Fruit fly (Drosophila melanogaster) whole organism, embryonic: Measurements from ENCODE around the gene Ssadh.

Experiments used
- Ada2b ChIP-seq: fragments of 200-800 bp; sonication (Bioruptor generic); IDR thresholded peaks from 2 replicates; pipeline ENCODE4 v1.3.6; 2022; ENCODE audit warnings: missing biosample characterization, missing genetic modification characterization
- Adf1 ChIP-seq: fragments of 200-800 bp; sonication (Bioruptor generic); IDR thresholded peaks from 2 replicates; pipeline ENCODE4 v1.3.6; 2022; ENCODE audit warnings: missing biosample characterization, missing genetic modification characterization
- Awh ChIP-seq: fragments of 200-800 bp; sonication (Bioruptor generic); IDR thresholded peaks from 2 replicates; pipeline ENCODE4, ENCODE4 v1.3.6; 2022; ENCODE audit warnings: missing biosample characterization, missing genetic modification characterization
- BEAF-32 ChIP-seq: fragments of 200-800 bp; sonication (Bioruptor generic); optimal IDR thresholded peaks from 3 replicates; lab custom pipeline; 2017; ENCODE audit warnings: missing biosample characterization, missing genetic modification characterization, mild to moderate bottlenecking, moderate library complexity, missing genetic modification reagents
- BtbVII ChIP-seq: fragments of 200-800 bp; sonication (Bioruptor generic); optimal IDR thresholded peaks from 3 replicates; lab custom pipeline; 2017; ENCODE audit warnings: missing biosample characterization, mild to moderate bottlenecking, missing genetic modification characterization
- CG10209 ChIP-seq: fragments of 200-800 bp; sonication (Bioruptor generic); optimal IDR thresholded peaks from 3 replicates; lab custom pipeline; 2017; ENCODE audit warnings: missing biosample characterization, mild to moderate bottlenecking, missing genetic modification characterization, missing genetic modification reagents
- CG10274 ChIP-seq: fragments of 200-800 bp; sonication (Bioruptor generic); optimal IDR thresholded peaks from 3 replicates; lab custom pipeline; 2017; ENCODE audit warnings: missing biosample characterization, mild to moderate bottlenecking, missing genetic modification characterization
- CG10321 ChIP-seq: fragments of 200-800 bp; sonication (Bioruptor generic); IDR thresholded peaks from 2 replicates; pipeline ENCODE4 v1.3.6; 2022; ENCODE audit warnings: missing biosample characterization, missing genetic modification characterization
- CG10565 ChIP-seq: fragments of 200-800 bp; sonication (Bioruptor generic); optimal IDR thresholded peaks from 3 replicates; lab custom pipeline; 2016; ENCODE audit warnings: missing biosample characterization, mild to moderate bottlenecking, missing genetic modification characterization
- CG11456 ChIP-seq: fragments of 200-800 bp; sonication (Bioruptor generic); IDR thresholded peaks from 3 replicates; pipeline ENCODE4 v1.3.6; 2022; ENCODE audit warnings: missing biosample characterization, missing genetic modification characterization
- CG12744 ChIP-seq: fragments of 200-800 bp; sonication (Bioruptor generic); optimal IDR thresholded peaks from 2 replicates; lab custom pipeline; 2016; ENCODE audit warnings: missing biosample characterization, missing genetic modification characterization
- CG14441 ChIP-seq: fragments of 200-800 bp; sonication (Bioruptor generic); IDR thresholded peaks from 2 replicates; pipeline ENCODE4 v1.3.6; 2022; ENCODE audit warnings: missing biosample characterization, missing genetic modification characterization
- CG15073 ChIP-seq: fragments of 200-800 bp; sonication (Bioruptor generic); optimal IDR thresholded peaks from 2 replicates; lab custom pipeline; 2016; ENCODE audit warnings: missing biosample characterization, missing genetic modification characterization
- CG1647 ChIP-seq: fragments of 200-800 bp; sonication (Bioruptor generic); optimal IDR thresholded peaks from 3 replicates; lab custom pipeline; 2016; ENCODE audit warnings: missing biosample characterization, missing genetic modification characterization
- CG16815 ChIP-seq: fragments of 200-800 bp; sonication (Bioruptor generic); optimal IDR thresholded peaks from 3 replicates; lab custom pipeline; 2017; ENCODE audit warnings: missing biosample characterization, mild to moderate bottlenecking, missing genetic modification characterization
- CG17186 ChIP-seq: fragments of 200-800 bp; sonication (Bioruptor generic); optimal IDR thresholded peaks from 3 replicates; lab custom pipeline; 2017; ENCODE audit warnings: missing biosample characterization, missing genetic modification reagents, missing genetic modification characterization
- CG2712 ChIP-seq: fragments of 200-800 bp; optimal IDR thresholded peaks from 3 replicates; lab custom pipeline; 2019; ENCODE audit warnings: missing biosample characterization, mild to moderate bottlenecking, missing genetic modification characterization, moderate library complexity
- CG31388 ChIP-seq: fragments of 200-800 bp; sonication (Bioruptor generic); optimal IDR thresholded peaks from 2 replicates; lab custom pipeline; 2016; ENCODE audit warnings: missing biosample characterization, missing genetic modification characterization
- CG3726 ChIP-seq: fragments of 200-800 bp; sonication (Bioruptor generic); IDR thresholded peaks from 3 replicates; pipeline ENCODE4, ENCODE4 v1.3.6; 2022; ENCODE audit warnings: missing biosample characterization, missing genetic modification characterization
- CG5180 ChIP-seq: fragments of 200-800 bp; sonication (Bioruptor generic); optimal IDR thresholded peaks from 3 replicates; lab custom pipeline; 2017; ENCODE audit warnings: missing biosample characterization, missing genetic modification characterization, mild to moderate bottlenecking, moderate library complexity, missing genetic modification reagents
- CTCF ChIP-seq: fragments of 200-800 bp; sonication (Bioruptor generic); optimal IDR thresholded peaks from 2 replicates; lab custom pipeline; 2017; ENCODE audit warnings: missing biosample characterization, mild to moderate bottlenecking, missing genetic modification characterization, moderate library complexity
- CoRest ChIP-seq: fragments of 200-800 bp; sonication (Bioruptor generic); optimal IDR thresholded peaks from 3 replicates; lab custom pipeline; 2018; ENCODE audit warnings: missing biosample characterization, mild to moderate bottlenecking, missing genetic modification characterization, moderate library complexity
- CrebB ChIP-seq: fragments of 200-800 bp; sonication (Bioruptor generic); optimal IDR thresholded peaks from 3 replicates; lab custom pipeline; 2018; ENCODE audit warnings: missing biosample characterization, mild to moderate bottlenecking, missing genetic modification characterization
- Dek ChIP-seq: fragments of 200-800 bp; sonication (Bioruptor generic); optimal IDR thresholded peaks from 3 replicates; lab custom pipeline; 2019; ENCODE audit warnings: missing biosample characterization, mild to moderate bottlenecking, missing genetic modification characterization, moderate library complexity
- Dll ChIP-seq: fragments of 200-800 bp; sonication (Bioruptor generic); IDR thresholded peaks from 4 replicates; pipeline ENCODE4 v1.3.6; 2022; ENCODE audit warnings: missing biosample characterization, missing genetic modification characterization; ENCODE audit not compliant: partially characterized antibody
- Fer1 ChIP-seq: fragments of 200-800 bp; sonication (Bioruptor generic); optimal IDR thresholded peaks from 2 replicates; lab custom pipeline; 2017; ENCODE audit warnings: missing biosample characterization, mild to moderate bottlenecking, missing genetic modification characterization
- Hr78 ChIP-seq, 2 experiments: fragments of 200-800 bp in 1 of 2; fragments of >200 bp in 1 of 2; sonication (Bioruptor generic) in 1 of 2; optimal IDR thresholded peaks; 2 replicates each; lab custom pipeline; 2017 to 2019; ENCODE audit warnings: missing biosample characterization in 2 of 2, missing genetic modification characterization in 2 of 2, mild to moderate bottlenecking in 1 of 2, moderate library complexity in 1 of 2
- Mrtf ChIP-seq: fragments of 200-800 bp; sonication (Bioruptor generic); IDR thresholded peaks from 3 replicates; pipeline ENCODE4 v1.3.6; 2022; ENCODE audit warnings: missing biosample characterization, missing genetic modification characterization
- Scr ChIP-seq: fragments of 200-800 bp; sonication (Bioruptor generic); IDR thresholded peaks from 2 replicates; pipeline ENCODE4 v1.3.6; 2022; ENCODE audit warnings: missing biosample characterization, missing genetic modification characterization; ENCODE audit not compliant: partially characterized antibody
- Ssrp ChIP-seq: fragments of 200-800 bp; sonication (Bioruptor generic); optimal IDR thresholded peaks from 2 replicates; lab custom pipeline; 2018; ENCODE audit warnings: missing biosample characterization, mild to moderate bottlenecking, missing genetic modification characterization, moderate library complexity
- ac ChIP-seq: fragments of 200-800 bp; sonication (Bioruptor generic); optimal IDR thresholded peaks from 3 replicates; lab custom pipeline; 2017; ENCODE audit warnings: missing biosample characterization, mild to moderate bottlenecking, missing genetic modification characterization
- btn ChIP-seq: fragments of 200-800 bp; sonication (Bioruptor generic); optimal IDR thresholded peaks from 2 replicates; lab custom pipeline; 2016; ENCODE audit warnings: missing biosample characterization, missing genetic modification characterization
- cato ChIP-seq: fragments of 200-800 bp; sonication (Bioruptor generic); optimal IDR thresholded peaks from 2 replicates; lab custom pipeline; 2016; ENCODE audit warnings: missing biosample characterization, missing genetic modification characterization, borderline replicate concordance
- crp ChIP-seq, 2 experiments: fragments of 200-800 bp; sonication (Bioruptor generic); optimal IDR thresholded peaks; 2 replicates in 1 of 2; 3 replicates in 1 of 2; lab custom pipeline; 2017; ENCODE audit warnings: missing biosample characterization in 2 of 2, missing genetic modification characterization in 2 of 2, mild to moderate bottlenecking in 1 of 2, moderate library complexity in 1 of 2
- dysf ChIP-seq: fragments of 200-800 bp; sonication (Bioruptor generic); IDR thresholded peaks from 3 replicates; pipeline ENCODE4 v1.3.6; 2022; ENCODE audit warnings: missing biosample characterization, missing genetic modification characterization
- esg ChIP-seq: fragments of 200-800 bp; sonication (Bioruptor generic); conservative IDR thresholded peaks from 2 replicates; pipeline ENCODE4 v1.3.6; 2022; ENCODE audit warnings: missing biosample characterization, missing genetic modification characterization
- eve ChIP-seq, 2 experiments: fragments of >200 bp; optimal IDR thresholded peaks; 2 replicates each; lab custom pipeline; 2017; ENCODE audit warnings: missing biosample characterization in 2 of 2, missing genetic modification characterization in 2 of 2
- ewg ChIP-seq: fragments of 200-800 bp; sonication (Bioruptor generic); optimal IDR thresholded peaks from 3 replicates; lab custom pipeline; 2017; ENCODE audit warnings: mild to moderate bottlenecking, missing biosample characterization, missing genetic modification reagents, missing genetic modification characterization
- gsb-n ChIP-seq: fragments of 200-800 bp; sonication (Bioruptor generic); optimal IDR thresholded peaks from 3 replicates; lab custom pipeline; 2018; ENCODE audit warnings: missing biosample characterization, mild to moderate bottlenecking, missing genetic modification characterization
- luna ChIP-seq: fragments of 200-800 bp; sonication (Bioruptor generic); optimal IDR thresholded peaks from 2 replicates; lab custom pipeline; 2016; ENCODE audit warnings: missing biosample characterization, missing genetic modification characterization
- mirr ChIP-seq: fragments of 200-800 bp; sonication (Bioruptor generic); optimal IDR thresholded peaks from 3 replicates; lab custom pipeline; 2018; ENCODE audit warnings: missing biosample characterization, mild to moderate bottlenecking, missing genetic modification characterization
- nerfin-2 ChIP-seq: fragments of 200-800 bp; sonication (Bioruptor generic); IDR thresholded peaks from 2 replicates; pipeline ENCODE4 v1.3.6; 2022; ENCODE audit warnings: missing biosample characterization, missing genetic modification characterization; ENCODE audit not compliant: partially characterized antibody
- pho ChIP-seq: fragments of 200-800 bp; sonication (Bioruptor generic); optimal IDR thresholded peaks from 2 replicates; lab custom pipeline; 2016; ENCODE audit warnings: missing biosample characterization, missing genetic modification characterization
- phol ChIP-seq: fragments of 200-800 bp; sonication (Bioruptor generic); optimal IDR thresholded peaks from 3 replicates; lab custom pipeline; 2018; ENCODE audit warnings: missing biosample characterization, mild to moderate bottlenecking, missing genetic modification characterization, moderate library complexity
- sqz ChIP-seq: fragments of 200-800 bp; sonication (Bioruptor generic); optimal IDR thresholded peaks from 3 replicates; lab custom pipeline; 2018; ENCODE audit warnings: missing biosample characterization, mild to moderate bottlenecking, missing genetic modification characterization
- tgo ChIP-seq: fragments of 200-800 bp; sonication (Bioruptor generic); IDR thresholded peaks from 3 replicates; pipeline ENCODE4 v1.3.6; 2022; ENCODE audit warnings: missing biosample characterization, missing genetic modification characterization
- tx ChIP-seq: fragments of 200-800 bp; sonication (Bioruptor generic); optimal IDR thresholded peaks from 2 replicates; lab custom pipeline; 2016; ENCODE audit warnings: missing biosample characterization, missing genetic modification characterization
- wdn ChIP-seq: fragments of 200-800 bp; sonication (Bioruptor generic); IDR thresholded peaks from 2 replicates; pipeline ENCODE4 v1.3.6; 2022; ENCODE audit warnings: missing biosample characterization, missing genetic modification characterization
- z ChIP-seq: fragments of 200-800 bp; sonication (Bioruptor generic); IDR thresholded peaks from 3 replicates; pipeline ENCODE4 v1.3.6; 2022; ENCODE audit warnings: missing biosample characterization, missing genetic modification characterization
- zen2 ChIP-seq: fragments of 200-800 bp; sonication (Bioruptor generic); IDR thresholded peaks from 3 replicates; pipeline ENCODE4 v1.3.6; 2022; ENCODE audit warnings: missing biosample characterization, missing genetic modification characterization; ENCODE audit not compliant: partially characterized antibody

The Ssadh gene

dm6 chr3R:25647577-25648257 is 21.0 kb upstream of the Ssadh start (continued):
- TF ChIP-seq CG17186 (GFP tag; lab: Kevin White, UChicago) = peak; percentile 60
- TF ChIP-seq Mrtf (GFP tag; lab: Robert Waterston, UW) = no peak
- TF ChIP-seq CTCF (GFP tag; lab: Kevin White, UChicago) = peak; percentile 63
- TF ChIP-seq Fer1 (GFP tag; lab: Kevin White, UChicago) = no peak
- TF ChIP-seq CG3726 (GFP tag; lab: Robert Waterston, UW) = no peak
- TF ChIP-seq z = no peak
- TF ChIP-seq CG10565 (GFP tag; lab: Kevin White, UChicago) = no peak
- TF ChIP-seq Scr (GFP tag; lab: Robert Waterston, UW) = peak; percentile 67
- TF ChIP-seq Hr78 (GFP tag; optimal IDR thresholded peaks at IDR 0.05; lab: Kevin White, UChicago) = no peak
- TF ChIP-seq tx (GFP tag; lab: Kevin White, UChicago) = no peak
- TF ChIP-seq CG5180 (GFP tag; lab: Kevin White, UChicago) = no peak
- TF ChIP-seq dysf = no peak
- no peak for TF ChIP-seq crp (GFP tag; optimal IDR thresholded peaks at IDR 0.05; lab: Kevin White, UChicago)
- no peak for TF ChIP-seq wdn (GFP tag; lab: Robert Waterston, UW)
- TF ChIP-seq CG10209 = no peak
- TF ChIP-seq CoRest = peak; percentile 15
- no peak for TF ChIP-seq Ssrp (tag; lab: Kevin White, UChicago)
- TF ChIP-seq tgo (GFP tag; lab: Robert Waterston, UW) = peak; percentile 28; the same call in 1 of the 3 replicates
- TF ChIP-seq Dek (tag; lab: Kevin White, UChicago) = no peak
- no peak for TF ChIP-seq cato (GFP tag; lab: Kevin White, UChicago)
- TF ChIP-seq Ada2b (GFP tag; lab: Robert Waterston, UW) = no peak
- TF ChIP-seq CG12744 (GFP tag; lab: Kevin White, UChicago) = no peak
- TF ChIP-seq gsb-n = peak; percentile 39
- TF ChIP-seq CG10274 (GFP tag; lab: Kevin White, UChicago) = no peak
- TF ChIP-seq ewg (GFP tag; lab: Kevin White, UChicago) = peak; percentile 70
- TF ChIP-seq BtbVII (GFP tag; lab: Kevin White, UChicago) = no peak
- no peak for TF ChIP-seq pho
- no peak for TF ChIP-seq CG31388 (GFP tag; lab: Kevin White, UChicago)
- TF ChIP-seq CrebB (tag; lab: Kevin White, UChicago) = no peak
- TF ChIP-seq zen2 (GFP tag; lab: Robert Waterston, UW) = peak; percentile 65; the same call in 2 of the 3 replicates
- no peak for TF ChIP-seq esg (GFP tag; lab: Robert Waterston, UW)
- peak; percentile 89 for TF ChIP-seq nerfin-2 (GFP tag; lab: Robert Waterston, UW)
- peak; percentile 17 for TF ChIP-seq phol (tag; lab: Kevin White, UChicago)
- no peak for TF ChIP-seq CG1647 (GFP tag; lab: Kevin White, UChicago)
- no peak for TF ChIP-seq Awh (GFP tag; lab: Robert Waterston, UW)
- 0 out of 2 replicates have a peak, but pooled peaks have one; percentile 28 for TF ChIP-seq CG10321 (GFP tag; lab: Robert Waterston, UW)
- no peak; the same call in 1 of the 2 replicates for TF ChIP-seq CG14441 (GFP tag; lab: Robert Waterston, UW)
- TF ChIP-seq ac = no peak
- no peak for TF ChIP-seq luna (GFP tag; lab: Kevin White, UChicago)
- TF ChIP-seq sqz (GFP tag; lab: Kevin White, UChicago) = peak; percentile 89
- TF ChIP-seq btn (GFP tag; lab: Kevin White, UChicago) = no peak
- TF ChIP-seq CG11456 (GFP tag; lab: Robert Waterston, UW) = no peak
- TF ChIP-seq Dll (GFP tag; lab: Robert Waterston, UW) = peak; percentile 68
- peak; percentile 98 for TF ChIP-seq Adf1 (GFP tag; lab: Robert Waterston, UW)
- TF ChIP-seq CG15073 (GFP tag; lab: Kevin White, UChicago) = no peak
- TF ChIP-seq CG2712 (tag; lab: Kevin White, UChicago) = peak; percentile 49
- TF ChIP-seq mirr (GFP tag; lab: Kevin White, UChicago) = no peak
- peak; percentile 37 for TF ChIP-seq BEAF-32
- TF ChIP-seq eve (GFP tag; optimal IDR thresholded peaks at IDR 0.05; lab: Kevin White, UChicago) = no peak
- no peak for TF ChIP-seq CG16815 (GFP tag; lab: Kevin White, UChicago)
